Fruit fly (Drosophila melanogaster) whole organism, embryonic: Measurements from ENCODE around the gene Sam-S.

Experiments used
- Atf3 ChIP-seq: fragments of 200-800 bp; sonication (Bioruptor generic); optimal IDR thresholded peaks from 3 replicates; lab custom pipeline; 2016; ENCODE audit warnings: missing biosample characterization, missing genetic modification characterization
- Atf6 ChIP-seq: fragments of 200-800 bp; sonication (Bioruptor generic); IDR thresholded peaks from 2 replicates; pipeline ENCODE4 v1.3.6; 2022; ENCODE audit warnings: missing biosample characterization, missing genetic modification characterization
- Awh ChIP-seq: fragments of 200-800 bp; sonication (Bioruptor generic); IDR thresholded peaks from 2 replicates; pipeline ENCODE4, ENCODE4 v1.3.6; 2022; ENCODE audit warnings: missing biosample characterization, missing genetic modification characterization
- B-H2 ChIP-seq: fragments of 200-800 bp; sonication (Bioruptor generic); optimal IDR thresholded peaks from 2 replicates; lab custom pipeline; 2018; ENCODE audit warnings: missing biosample characterization, mild to moderate bottlenecking, missing genetic modification characterization
- Bdp1 ChIP-seq: fragments of 200-800 bp; sonication (Bioruptor generic); optimal IDR thresholded peaks from 3 replicates; lab custom pipeline; 2016; ENCODE audit warnings: missing biosample characterization, missing genetic modification characterization
- CG10209 ChIP-seq: fragments of 200-800 bp; sonication (Bioruptor generic); optimal IDR thresholded peaks from 3 replicates; lab custom pipeline; 2017; ENCODE audit warnings: missing biosample characterization, mild to moderate bottlenecking, missing genetic modification characterization, missing genetic modification reagents
- CG10321 ChIP-seq: fragments of 200-800 bp; sonication (Bioruptor generic); IDR thresholded peaks from 2 replicates; pipeline ENCODE4 v1.3.6; 2022; ENCODE audit warnings: missing biosample characterization, missing genetic modification characterization
- CG10654 ChIP-seq: fragments of 200-800 bp; sonication (Bioruptor generic); optimal IDR thresholded peaks from 2 replicates; lab custom pipeline; 2016; ENCODE audit warnings: missing biosample characterization, missing genetic modification characterization
- CG10959 ChIP-seq: fragments of 200-800 bp; sonication (Bioruptor generic); IDR thresholded peaks from 2 replicates; pipeline ENCODE4 v1.3.6; 2022; ENCODE audit warnings: missing biosample characterization, missing genetic modification characterization
- CG11093 ChIP-seq: fragments of 200-800 bp; sonication (Bioruptor generic); IDR thresholded peaks from 3 replicates; pipeline ENCODE4 v1.3.6; 2022; ENCODE audit warnings: missing biosample characterization, missing genetic modification characterization
- CG12769 ChIP-seq: fragments of 200-800 bp; sonication (Bioruptor generic); optimal IDR thresholded peaks from 2 replicates; lab custom pipeline; 2019; ENCODE audit warnings: missing biosample characterization, mild to moderate bottlenecking, missing genetic modification characterization, moderate library complexity
- CG13424 ChIP-seq: fragments of 200-800 bp; sonication (Bioruptor generic); optimal IDR thresholded peaks from 2 replicates; lab custom pipeline; 2019; ENCODE audit warnings: missing biosample characterization, mild to moderate bottlenecking, missing genetic modification characterization, moderate library complexity
- CG13624 ChIP-seq: fragments of 200-800 bp; sonication (Bioruptor generic); optimal IDR thresholded peaks from 2 replicates; lab custom pipeline; 2016; ENCODE audit warnings: missing biosample characterization, missing genetic modification characterization
- CG2712 ChIP-seq: fragments of 200-800 bp; optimal IDR thresholded peaks from 3 replicates; lab custom pipeline; 2019; ENCODE audit warnings: missing biosample characterization, mild to moderate bottlenecking, missing genetic modification characterization, moderate library complexity
- CG2889 ChIP-seq: fragments of 200-800 bp; sonication (Bioruptor generic); IDR thresholded peaks from 3 replicates; pipeline ENCODE4 v1.3.6; 2022; ENCODE audit warnings: missing biosample characterization, missing genetic modification characterization
- CG3838 ChIP-seq: fragments of 200-800 bp; sonication (Bioruptor generic); optimal IDR thresholded peaks from 3 replicates; lab custom pipeline; 2016; ENCODE audit warnings: missing biosample characterization, missing genetic modification characterization
- CG8089 ChIP-seq: fragments of 200-800 bp; sonication (Bioruptor generic); optimal IDR thresholded peaks from 3 replicates; lab custom pipeline; 2016; ENCODE audit warnings: missing biosample characterization, missing genetic modification characterization
- CG8359 ChIP-seq: fragments of 200-800 bp; sonication (Bioruptor generic); optimal IDR thresholded peaks from 2 replicates; lab custom pipeline; 2017; ENCODE audit warnings: missing biosample characterization, mild to moderate bottlenecking, missing genetic modification characterization, borderline replicate concordance
- CG9437 ChIP-seq: fragments of 200-800 bp; sonication (Bioruptor generic); optimal IDR thresholded peaks from 2 replicates; lab custom pipeline; 2018; ENCODE audit warnings: missing biosample characterization, mild to moderate bottlenecking, missing genetic modification characterization
- Dbx ChIP-seq: fragments of 200-800 bp; sonication (Bioruptor generic); IDR thresholded peaks from 3 replicates; pipeline ENCODE4 v1.3.6; 2022; ENCODE audit warnings: missing biosample characterization, missing genetic modification characterization
- Dfd ChIP-seq, 2 experiments: fragments of >200 bp; optimal IDR thresholded peaks; 2 replicates each; lab custom pipeline; 2017; ENCODE audit warnings: missing biosample characterization in 2 of 2, missing genetic modification characterization in 2 of 2
- Doc3 ChIP-seq: fragments of 200-800 bp; sonication (Bioruptor generic); IDR thresholded peaks from 3 replicates; pipeline ENCODE4 v1.3.6; 2022; ENCODE audit warnings: missing biosample characterization, missing genetic modification characterization; ENCODE audit not compliant: partially characterized antibody
- Elba2 ChIP-seq: fragments of 200-800 bp; sonication (Bioruptor generic); optimal IDR thresholded peaks from 3 replicates; lab custom pipeline; 2016; ENCODE audit warnings: missing biosample characterization, missing genetic modification characterization
- Ets65A ChIP-seq: fragments of 200-800 bp; sonication (Bioruptor generic); peaks from one replicate; lab custom pipeline; 2016; ENCODE audit warnings: missing biosample characterization, missing genetic modification characterization
- Fer3 ChIP-seq: fragments of 200-800 bp; sonication (Bioruptor generic); optimal IDR thresholded peaks from 2 replicates; lab custom pipeline; 2018; ENCODE audit warnings: missing biosample characterization, mild to moderate bottlenecking, missing genetic modification characterization, moderate library complexity
- HLH3B ChIP-seq: fragments of 200-800 bp; sonication (Bioruptor generic); IDR thresholded peaks from 2 replicates; pipeline ENCODE4 v1.3.6; 2022; ENCODE audit warnings: missing biosample characterization, missing genetic modification characterization
- HmgD ChIP-seq: fragments of 200-800 bp; sonication (Bioruptor generic); optimal IDR thresholded peaks from 3 replicates; lab custom pipeline; 2016; ENCODE audit warnings: missing biosample characterization, missing genetic modification characterization
- Hr39 ChIP-seq: fragments of >200 bp; optimal IDR thresholded peaks from 2 replicates; lab custom pipeline; 2017
- Med ChIP-seq: fragments of 200-800 bp; sonication (Bioruptor generic); peaks from one replicate; lab custom pipeline; 2016; ENCODE audit warnings: missing biosample characterization, missing genetic modification characterization, mild to moderate bottlenecking, inconsistent platforms, moderate library complexity
- Myb ChIP-seq: fragments of 200-800 bp; sonication (Bioruptor generic); optimal IDR thresholded peaks from 2 replicates; lab custom pipeline; 2016; ENCODE audit warnings: missing biosample characterization, missing genetic modification characterization
- NC2α ChIP-seq: fragments of 200-800 bp; sonication (Bioruptor generic); optimal IDR thresholded peaks from 2 replicates; lab custom pipeline; 2016; ENCODE audit warnings: missing biosample characterization, missing genetic modification characterization
- Oaz ChIP-seq: fragments of 200-800 bp; sonication (Bioruptor generic); IDR thresholded peaks from 2 replicates; pipeline ENCODE4 v1.3.6; 2022; ENCODE audit warnings: missing biosample characterization, missing genetic modification characterization
- PHDP ChIP-seq: fragments of 200-800 bp; sonication (Bioruptor generic); optimal IDR thresholded peaks from 3 replicates; lab custom pipeline; 2018; ENCODE audit warnings: missing biosample characterization, mild to moderate bottlenecking, missing genetic modification characterization, moderate library complexity
- Six4 ChIP-seq: fragments of 200-800 bp; sonication (Bioruptor generic); optimal IDR thresholded peaks from 2 replicates; lab custom pipeline; 2016; ENCODE audit warnings: missing biosample characterization, missing genetic modification characterization
- Spps ChIP-seq: fragments of 200-800 bp; sonication (Bioruptor generic); optimal IDR thresholded peaks from 2 replicates; lab custom pipeline; 2018; ENCODE audit warnings: missing biosample characterization, mild to moderate bottlenecking, missing genetic modification characterization
- chm ChIP-seq: fragments of 200-800 bp; sonication (Bioruptor generic); IDR thresholded peaks from 2 replicates; pipeline ENCODE4 v1.3.6; 2022; ENCODE audit warnings: missing biosample characterization, missing genetic modification characterization
- disco-r ChIP-seq: fragments of 200-800 bp; sonication (Bioruptor generic); optimal IDR thresholded peaks from 2 replicates; lab custom pipeline; 2016; ENCODE audit warnings: missing biosample characterization, missing genetic modification characterization
- exex ChIP-seq: fragments of 200-800 bp; sonication (Bioruptor generic); optimal IDR thresholded peaks from 4 replicates; lab custom pipeline; 2018; ENCODE audit warnings: missing biosample characterization, mild to moderate bottlenecking, missing genetic modification characterization, moderate library complexity
- fru ChIP-seq: fragments of >200 bp; optimal IDR thresholded peaks from 2 replicates; lab custom pipeline; 2017
- grau ChIP-seq: fragments of 200-800 bp; optimal IDR thresholded peaks from 3 replicates; lab custom pipeline; 2019; ENCODE audit warnings: missing biosample characterization, mild to moderate bottlenecking, missing genetic modification characterization, moderate library complexity
- grn ChIP-seq: fragments of 200-800 bp; sonication (Bioruptor generic); optimal IDR thresholded peaks from 3 replicates; lab custom pipeline; 2017; ENCODE audit warnings: missing biosample characterization, missing genetic modification characterization
- ham ChIP-seq: fragments of 200-800 bp; sonication (Bioruptor generic); IDR thresholded peaks from 2 replicates; pipeline ENCODE4 v1.3.6; 2022; ENCODE audit warnings: missing biosample characterization, missing genetic modification characterization
- lbe ChIP-seq: fragments of 200-800 bp; sonication (Bioruptor generic); optimal IDR thresholded peaks from 2 replicates; lab custom pipeline; 2016; ENCODE audit warnings: missing biosample characterization, mild to moderate bottlenecking, missing genetic modification characterization
- luna ChIP-seq: fragments of 200-800 bp; sonication (Bioruptor generic); optimal IDR thresholded peaks from 2 replicates; lab custom pipeline; 2016; ENCODE audit warnings: missing biosample characterization, missing genetic modification characterization
- nau ChIP-seq: fragments of 200-800 bp; sonication (Bioruptor generic); optimal IDR thresholded peaks from 3 replicates; lab custom pipeline; 2017; ENCODE audit warnings: missing biosample characterization, mild to moderate bottlenecking, missing genetic modification characterization, missing genetic modification reagents
- nom ChIP-seq: fragments of 200-800 bp; sonication (Bioruptor generic); optimal IDR thresholded peaks from 2 replicates; lab custom pipeline; 2017; ENCODE audit warnings: missing biosample characterization, missing genetic modification characterization, mild to moderate bottlenecking, moderate library complexity, missing genetic modification reagents
- oc ChIP-seq: fragments of 200-800 bp; sonication (Bioruptor generic); optimal IDR thresholded peaks from 2 replicates; lab custom pipeline; 2018; ENCODE audit warnings: missing biosample characterization, mild to moderate bottlenecking, missing genetic modification characterization, moderate library complexity
- pb ChIP-seq: fragments of 200-800 bp; sonication (Bioruptor generic); optimal IDR thresholded peaks from 3 replicates; lab custom pipeline; 2016; ENCODE audit warnings: missing biosample characterization, missing genetic modification characterization
- phol ChIP-seq: fragments of 200-800 bp; sonication (Bioruptor generic); optimal IDR thresholded peaks from 3 replicates; lab custom pipeline; 2018; ENCODE audit warnings: missing biosample characterization, mild to moderate bottlenecking, missing genetic modification characterization, moderate library complexity
- seq ChIP-seq: fragments of 200-800 bp; sonication (Bioruptor generic); IDR thresholded peaks from 2 replicates; pipeline ENCODE4 v1.3.6; 2022; ENCODE audit warnings: missing biosample characterization, missing genetic modification characterization
- vfl ChIP-seq: fragments of 200-800 bp; sonication (Bioruptor generic); optimal IDR thresholded peaks from 2 replicates; lab custom pipeline; 2016; ENCODE audit warnings: missing biosample characterization, missing genetic modification characterization
- zfh1 ChIP-seq: fragments of 200-800 bp; sonication (Bioruptor generic); IDR thresholded peaks from 3 replicates; pipeline ENCODE4 v1.3.6; 2022; ENCODE audit warnings: missing biosample characterization, missing genetic modification characterization

The Sam-S gene

dm6 chr2L:72752-73435, 33.8 kb upstream of the Sam-S start (continued):
- peak; percentile 67 for TF ChIP-seq CG12769 (tag; lab: Kevin White, UChicago)
- no peak for TF ChIP-seq disco-r (GFP tag; lab: Kevin White, UChicago)
- peak; percentile 49 for TF ChIP-seq PHDP
- TF ChIP-seq pb = peak; percentile 12
- TF ChIP-seq oc (tag; lab: Kevin White, UChicago) = no peak
- peak; percentile 30 for TF ChIP-seq CG2712
- TF ChIP-seq CG8089 (GFP tag; lab: Kevin White, UChicago) = peak; percentile 33
- TF ChIP-seq CG11093 (GFP tag; lab: Robert Waterston, UW) = no peak
- no peak for TF ChIP-seq grn
- TF ChIP-seq nom (GFP tag; lab: Kevin White, UChicago) = no peak
- peak; percentile 31 for TF ChIP-seq lbe
- no peak for TF ChIP-seq CG3838 (GFP tag; lab: Kevin White, UChicago)
- TF ChIP-seq CG13424 (tag; lab: Kevin White, UChicago) = peak; percentile 19
- peak; percentile 42 for TF ChIP-seq Myb
- TF ChIP-seq Hr39 (lab: Kevin White, UChicago) = no peak
- no peak for TF ChIP-seq CG10959
- peak; percentile 84 for TF ChIP-seq CG13624 (GFP tag; lab: Kevin White, UChicago)
- TF ChIP-seq vfl (GFP tag; lab: Kevin White, UChicago) = no peak
- no peak for TF ChIP-seq Six4 (GFP tag; lab: Kevin White, UChicago)
- TF ChIP-seq exex (tag; lab: Kevin White, UChicago) = peak; percentile 79
- TF ChIP-seq Dfd (GFP tag; optimal IDR thresholded peaks at IDR 0.05; lab: Kevin White, UChicago) = no peak
- TF ChIP-seq Fer3 = peak; percentile 34
- no peak for TF ChIP-seq Elba2 (GFP tag; lab: Kevin White, UChicago)
- no peak for TF ChIP-seq Ets65A (GFP tag; lab: Kevin White, UChicago)
- TF ChIP-seq HmgD (GFP tag; lab: Kevin White, UChicago) = no peak
- TF ChIP-seq fru (lab: Kevin White, UChicago) = no peak
- TF ChIP-seq HLH3B = peak; percentile 53; the same call in 1 of the 2 replicates
- TF ChIP-seq zfh1 (GFP tag; lab: Robert Waterston, UW) = peak; percentile 13; the same call in 1 of the 3 replicates
- TF ChIP-seq Spps (tag; lab: Kevin White, UChicago) = no peak
- TF ChIP-seq CG10321 (GFP tag; lab: Robert Waterston, UW) = 0 out of 2 replicates have a peak, but pooled peaks have one; percentile 31
- TF ChIP-seq seq = 0 out of 2 replicates have a peak, but pooled peaks have one; percentile 56
- no peak for TF ChIP-seq Awh (GFP tag; lab: Robert Waterston, UW)
- no peak for TF ChIP-seq ham (GFP tag; lab: Robert Waterston, UW)
- TF ChIP-seq CG8359 = no peak
- TF ChIP-seq Bdp1 = no peak
- no peak for TF ChIP-seq CG9437 (GFP tag; lab: Kevin White, UChicago)
- no peak for TF ChIP-seq Doc3 (GFP tag; lab: Robert Waterston, UW)
- TF ChIP-seq luna (GFP tag; lab: Kevin White, UChicago) = no peak
- peak; percentile 29; the same call in 1 of the 2 replicates for TF ChIP-seq chm
- no peak for TF ChIP-seq CG2889
- TF ChIP-seq CG10209 (GFP tag; lab: Kevin White, UChicago) = peak; percentile 31
- TF ChIP-seq Atf3 = no peak
- peak; percentile 1 for TF ChIP-seq NC2α (GFP tag; lab: Kevin White, UChicago)
- peak; percentile 83 for TF ChIP-seq Dbx (GFP tag; lab: Robert Waterston, UW)
- TF ChIP-seq Atf6 (GFP tag; lab: Robert Waterston, UW) = no peak
- TF ChIP-seq nau (GFP tag; lab: Kevin White, UChicago) = no peak
- TF ChIP-seq CG10654 (GFP tag; lab: Kevin White, UChicago) = peak; percentile 25
- TF ChIP-seq phol = peak; percentile 9
- TF ChIP-seq B-H2 (GFP tag; lab: Kevin White, UChicago) = peak; percentile 83
- no peak for TF ChIP-seq Oaz (GFP tag; lab: Robert Waterston, UW)
- TF ChIP-seq grau = peak; percentile 32
- peak; percentile 94 for TF ChIP-seq Med (GFP tag; lab: Kevin White, UChicago)
